Worm (Caenorhabditis elegans): ENCODE results near the gene cwn-1.

cwn-1 gene

ce11 chrII:133548-134275, at the start of gene cwn-1:
TSS of gene cwn-1 (minus strand) at chrII:133598.
- peak; percentile 83 for TF ChIP-seq mab-5 (tag; optimal IDR thresholded peaks at IDR 0.05)
- peak; percentile 88 for TF ChIP-seq unc-62 (GFP tag; optimal IDR thresholded peaks at IDR 0.05)
- TF ChIP-seq mls-2 (tag; optimal IDR thresholded peaks at IDR 0.05) = no peak
- TF ChIP-seq hlh-1 (tag; optimal IDR thresholded peaks at IDR 0.05) = peak; percentile 29
- no peak for TF ChIP-seq unc-39 (tag; optimal IDR thresholded peaks at IDR 0.05)
- no peak for TF ChIP-seq elt-1 (tag; optimal IDR thresholded peaks at IDR 0.05; ENCODE audit: borderline replicate concordance, insufficient read depth)
- TF ChIP-seq lin-32 (GFP tag; optimal IDR thresholded peaks at IDR 0.05) = no peak
- TF ChIP-seq ceh-83 (GFP tag; optimal IDR thresholded peaks at IDR 0.05) = no peak

- TF ChIP-seq unc-62 (GFP tag; optimal IDR thresholded peaks at IDR 0.05) = no peak
- no peak for TF ChIP-seq flh-1 (GFP tag; optimal IDR thresholded peaks at IDR 0.05)
Measured at ce11 chrII:178993-179392, 45.6 kb upstream of the cwn-1 start, which contains the start of gene T01D1.4. TSS of gene T01D1.4 (minus strand) at chrII:179093.

- TF ChIP-seq blmp-1 (tag; optimal IDR thresholded peaks at IDR 0.05) = no peak
- TF ChIP-seq ces-1 (GFP tag; optimal IDR thresholded peaks at IDR 0.05) = no peak
- no peak for TF ChIP-seq mab-5 (tag; optimal IDR thresholded peaks at IDR 0.05)
- TF ChIP-seq sptf-1 (tag; optimal IDR thresholded peaks at IDR 0.05) = no peak
- TF ChIP-seq ceh-43 (GFP tag; optimal IDR thresholded peaks at IDR 0.05) = no peak
- TF ChIP-seq lin-13 (tag; optimal IDR thresholded peaks at IDR 0.05) = no peak
- TF ChIP-seq snpc-4 (tag; optimal IDR thresholded peaks at IDR 0.05) = no peak
- TF ChIP-seq lsy-2 (tag; optimal IDR thresholded peaks at IDR 0.05) = no peak
- TF ChIP-seq flh-1 (GFP tag; optimal IDR thresholded peaks at IDR 0.05) = no peak
- TF ChIP-seq tbx-8 (GFP tag; optimal IDR thresholded peaks at IDR 0.05) = no peak
- no peak for TF ChIP-seq unc-39 (tag; optimal IDR thresholded peaks at IDR 0.05)
- TF ChIP-seq zip-8 (tag; optimal IDR thresholded peaks at IDR 0.05) = no peak
- no peak for TF ChIP-seq nhr-12 (tag; optimal IDR thresholded peaks at IDR 0.05)
Measured at ce11 chrII:178146-178545, 44.7 kb upstream of the cwn-1 start.

- TF ChIP-seq tbx-8 (GFP tag; optimal IDR thresholded peaks at IDR 0.05) (no peak), nhr-28 (tag; optimal IDR thresholded peaks at IDR 0.05) (no peak), lin-13 (tag; optimal IDR thresholded peaks at IDR 0.05) (no peak), lin-32 (GFP tag; optimal IDR thresholded peaks at IDR 0.05) (no peak), pha-4 (tag; optimal IDR thresholded peaks at IDR 0.05) (no peak), unc-39 (tag; optimal IDR thresholded peaks at IDR 0.05) (no peak), mls-2 (tag; optimal IDR thresholded peaks at IDR 0.05) (no peak), zip-8 (tag; optimal IDR thresholded peaks at IDR 0.05) (no peak), sptf-1 (tag; optimal IDR thresholded peaks at IDR 0.05) (no peak), ceh-83 (GFP tag; optimal IDR thresholded peaks at IDR 0.05) (no peak), nhr-237 (tag; optimal IDR thresholded peaks at IDR 0.05) (no peak), flh-1 (GFP tag; optimal IDR thresholded peaks at IDR 0.05) (no peak)
Measured at ce11 chrII:176622-177021, 43.2 kb upstream of the cwn-1 start.

- no peak for TF ChIP-seq unc-39 (tag; optimal IDR thresholded peaks at IDR 0.05)
- no peak for TF ChIP-seq flh-1 (GFP tag; optimal IDR thresholded peaks at IDR 0.05)
- no peak for TF ChIP-seq blmp-1 (tag; optimal IDR thresholded peaks at IDR 0.05)
- no peak for TF ChIP-seq snpc-4 (tag; optimal IDR thresholded peaks at IDR 0.05)
- TF ChIP-seq sem-2 (GFP tag; optimal IDR thresholded peaks at IDR 0.05) = no peak
- no peak for TF ChIP-seq nhr-28 (tag; optimal IDR thresholded peaks at IDR 0.05)
- no peak for TF ChIP-seq hlh-1 (tag; optimal IDR thresholded peaks at IDR 0.05)
- TF ChIP-seq nhr-12 (tag; optimal IDR thresholded peaks at IDR 0.05) = no peak
- no peak for TF ChIP-seq ztf-11 (tag; optimal IDR thresholded peaks at IDR 0.05)
- no peak for TF ChIP-seq elt-3 (tag; optimal IDR thresholded peaks at IDR 0.05)
- TF ChIP-seq ceh-83 (GFP tag; optimal IDR thresholded peaks at IDR 0.05) = no peak
Measured at ce11 chrII:175868-176267, 42.5 kb upstream of the cwn-1 start, which contains the start of gene T01D1.3. TSS of gene T01D1.3 (minus strand) at chrII:175968.

- TF ChIP-seq ces-1 (GFP tag; optimal IDR thresholded peaks at IDR 0.05) (peak; percentile 67), ceh-83 (GFP tag; optimal IDR thresholded peaks at IDR 0.05) (no peak)
Measured at ce11 chrII:173679-174078, 40.3 kb upstream of the cwn-1 start, which contains the start of gene T01D1.7. TSS of gene T01D1.7 (minus strand) at chrII:173779.

ce11 chrII:163229-163628, 29.8 kb upstream of the cwn-1 start:
- TF ChIP-seq ces-1 (GFP tag; optimal IDR thresholded peaks at IDR 0.05) (peak; percentile 98), ceh-83 (GFP tag; optimal IDR thresholded peaks at IDR 0.05) (no peak)
